Worm (Caenorhabditis elegans) whole organism, L2 larva: ENCODE measurements around the gene endu-2.

ENCODE experiments used
- aly-2 ChIP-seq: fragments of 150-350 bp; optimal IDR thresholded peaks from 2 replicates; lab custom pipeline; 2014; ENCODE audit warnings: missing biosample characterization, missing genetic modification characterization
- ceh-82 ChIP-seq: fragments of 150-350 bp; optimal IDR thresholded peaks from 2 replicates; lab custom pipeline; 2014; ENCODE audit warnings: missing biosample characterization, missing genetic modification characterization
- elt-1 ChIP-seq: fragments of 150-350 bp; optimal IDR thresholded peaks from 2 replicates; lab custom pipeline; 2014; ENCODE audit warnings: missing biosample characterization, missing genetic modification characterization
- fos-1 ChIP-seq: fragments of 150-350 bp; optimal IDR thresholded peaks from 2 replicates; lab custom pipeline; 2014; ENCODE audit warnings: missing biosample characterization, missing genetic modification characterization
- nhr-23 ChIP-seq: fragments of 150-350 bp; optimal IDR thresholded peaks from 2 replicates; lab custom pipeline; 2014; ENCODE audit warnings: missing biosample characterization, missing genetic modification reagents, missing genetic modification characterization
- unc-55 ChIP-seq: fragments of 150-350 bp; sonication (generic microtip); optimal IDR thresholded peaks from 3 replicates; lab custom pipeline; 2014; ENCODE audit warnings: missing biosample characterization, missing genetic modification reagents, missing genetic modification characterization
- unc-62 ChIP-seq: fragments of 150-350 bp; optimal IDR thresholded peaks from 2 replicates; lab custom pipeline; 2014; ENCODE audit warnings: missing biosample characterization, missing genetic modification reagents, missing genetic modification characterization

ce11 chrX:8229221-8229620 is 12.9 kb upstream of the endu-2 start:
- TF ChIP-seq fos-1 (tag; lab: Kevin White, UChicago) (no peak), aly-2 (tag; lab: Kevin White, UChicago) (no peak), elt-1 (no peak), unc-62 (GFP tag; lab: Kevin White, UChicago) (no peak), nhr-23 (tag; lab: Kevin White, UChicago) (no peak), ceh-82 (tag; lab: Kevin White, UChicago) (no peak), unc-55 (GFP tag; lab: Kevin White, UChicago) (no peak)
